Fruit fly (Drosophila melanogaster): ENCODE data around the gene cyst.

dm6 chr2L:19530092-19530491 is 21.5 kb upstream of the cyst start, which contains the start of gene CG10165:
- no peak for TF ChIP-seq usp (GFP tag; optimal IDR thresholded peaks at IDR 0.05)
- no peak for TF ChIP-seq EcR (GFP tag; optimal IDR thresholded peaks at IDR 0.05)
- no peak for TF ChIP-seq Dll (optimal IDR thresholded peaks at IDR 0.05)

Measured in whole organism.